Worm (Caenorhabditis elegans): ENCODE measurements around the gene ncs-1.

ce11 chrX:991274-991673, 28.2 kb upstream of the ncs-1 start, which contains the start of the genes C09E10.3 and dgk-1:
- TF ChIP-seq lsy-2 (tag; optimal IDR thresholded peaks at IDR 0.05) = no peak
- no peak for TF ChIP-seq elt-3 (tag; optimal IDR thresholded peaks at IDR 0.05)
- TF ChIP-seq snpc-4 (tag; optimal IDR thresholded peaks at IDR 0.05) = no peak
- TF ChIP-seq ham-2 (GFP tag; optimal IDR thresholded peaks at IDR 0.05) = no peak
- no peak for TF ChIP-seq lin-13 (tag; optimal IDR thresholded peaks at IDR 0.05)
- TF ChIP-seq nhr-28 (tag; optimal IDR thresholded peaks at IDR 0.05) = no peak
- no peak for TF ChIP-seq unc-62 (GFP tag; optimal IDR thresholded peaks at IDR 0.05)
- TF ChIP-seq unc-39 (tag; optimal IDR thresholded peaks at IDR 0.05) = no peak
- no peak for TF ChIP-seq mep-1 (tag; optimal IDR thresholded peaks at IDR 0.05)
- TF ChIP-seq sptf-1 (tag; optimal IDR thresholded peaks at IDR 0.05) = no peak
- TF ChIP-seq hlh-1 (tag; optimal IDR thresholded peaks at IDR 0.05) = no peak
- TF ChIP-seq nhr-237 (tag; optimal IDR thresholded peaks at IDR 0.05) = no peak
- TF ChIP-seq ces-1 (GFP tag; optimal IDR thresholded peaks at IDR 0.05) = no peak
- TF ChIP-seq flh-1 (GFP tag; optimal IDR thresholded peaks at IDR 0.05) = no peak

Data from whole organism, mixed stage, embryonic.